Worm (Caenorhabditis elegans) whole organism, mixed stage, embryonic: Measurements from ENCODE around the gene nsph-1.1.

Experiments
- ceh-39 ChIP-seq: fragments of 150-350 bp; optimal IDR thresholded peaks from 2 replicates; lab custom pipeline; 2014; ENCODE audit warnings: missing biosample characterization, missing genetic modification characterization
- ces-1 ChIP-seq: fragments of 150-350 bp; optimal IDR thresholded peaks from 2 replicates; lab custom pipeline; 2014; ENCODE audit warnings: missing biosample characterization, missing genetic modification reagents, missing genetic modification characterization
- elt-3 ChIP-seq: fragments of 150-350 bp; optimal IDR thresholded peaks from 2 replicates; lab custom pipeline; 2014; ENCODE audit warnings: missing biosample characterization, missing genetic modification characterization
- ham-2 ChIP-seq: fragments of 200-800 bp; sonication (Bioruptor generic); optimal IDR thresholded peaks from 2 replicates; lab custom pipeline; 2018; ENCODE audit warnings: mild to moderate bottlenecking, missing genetic modification characterization, missing compliant biosample characterization
- mls-2 ChIP-seq: sonication (generic microtip); optimal IDR thresholded peaks from 2 replicates; lab custom pipeline; 2016; ENCODE audit warnings: mild to moderate bottlenecking, missing genetic modification characterization, moderate library complexity, missing compliant biosample characterization
- nhr-12 ChIP-seq: fragments of 150-350 bp; optimal IDR thresholded peaks from 2 replicates; lab custom pipeline; 2014; ENCODE audit warnings: missing biosample characterization, missing genetic modification characterization
- nhr-76 ChIP-seq: sonication (generic microtip); optimal IDR thresholded peaks from 2 replicates; lab custom pipeline; 2017; ENCODE audit warnings: missing biosample characterization, missing genetic modification characterization
- pha-4 ChIP-seq: fragments of 150-350 bp; optimal IDR thresholded peaks from 2 replicates; lab custom pipeline; 2018; ENCODE audit warnings: missing biosample characterization, missing genetic modification reagents, missing genetic modification characterization

DNA sequence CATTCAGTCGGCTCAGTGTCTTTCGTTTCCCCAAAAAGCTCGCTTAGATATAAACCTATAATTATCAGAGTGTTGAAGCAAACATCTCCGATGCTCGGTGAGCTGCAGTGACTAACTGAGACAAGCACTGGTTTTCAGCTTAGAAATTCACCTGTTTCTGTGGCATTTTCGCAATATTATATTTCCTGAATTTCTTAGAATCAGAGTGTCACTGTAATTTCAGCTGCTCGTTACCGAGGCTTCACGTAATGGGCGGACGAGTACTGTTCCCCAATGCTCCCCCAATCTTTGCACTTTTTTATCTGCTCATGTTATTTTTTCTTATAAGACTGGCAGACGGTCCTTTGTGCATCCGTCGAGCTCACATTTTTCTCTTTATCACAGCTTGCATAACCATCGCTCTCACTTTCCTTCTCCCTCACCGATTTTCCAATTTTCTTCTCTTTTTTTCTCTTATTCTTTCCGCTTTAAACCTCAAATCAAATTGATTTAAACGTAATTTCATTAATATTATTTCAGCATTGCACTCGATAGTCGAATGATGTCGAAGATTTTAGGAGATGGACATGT lies 44.5 kb upstream of the nsph-1.1 start, which contains the start of gene trcs-2:
- TF ChIP-seq nhr-76 (no peak), ces-1 (GFP tag; lab: Kevin White, UChicago) (no peak), nhr-12 (tag; lab: Kevin White, UChicago) (no peak), pha-4 (no peak), ham-2 (GFP tag; lab: Kevin White, UChicago) (no peak), ceh-39 (tag; lab: Kevin White, UChicago) (no peak), elt-3 (tag; lab: Kevin White, UChicago) (no peak), mls-2 (no peak)
